Worm (Caenorhabditis elegans) whole organism, mixed stage, embryonic: ENCODE data around the gene srg-26.

ENCODE experiments used
- M03D4.4 ChIP-seq: sonication (generic microtip); optimal IDR thresholded peaks from 2 replicates; lab custom pipeline; 2017; ENCODE audit warnings: mild to moderate bottlenecking, missing genetic modification characterization, missing compliant biosample characterization
- bed-3 ChIP-seq: fragments of 200-800 bp; sonication (Bioruptor generic); optimal IDR thresholded peaks from 3 replicates; lab custom pipeline; 2018; ENCODE audit warnings: mild to moderate bottlenecking, missing genetic modification characterization, moderate library complexity, missing compliant biosample characterization
- blmp-1 ChIP-seq: fragments of 150-350 bp; optimal IDR thresholded peaks from 2 replicates; lab custom pipeline; 2014; ENCODE audit warnings: missing biosample characterization, missing genetic modification characterization
- ceh-39 ChIP-seq: fragments of 150-350 bp; optimal IDR thresholded peaks from 2 replicates; lab custom pipeline; 2014; ENCODE audit warnings: missing biosample characterization, missing genetic modification characterization
- ceh-43 ChIP-seq: fragments of 200-800 bp; sonication (Bioruptor generic); optimal IDR thresholded peaks from 2 replicates; lab custom pipeline; 2018; ENCODE audit warnings: mild to moderate bottlenecking, missing genetic modification characterization, moderate library complexity, missing compliant biosample characterization
- ceh-83 ChIP-seq: fragments of 200-800 bp; sonication (Bioruptor generic); optimal IDR thresholded peaks from 2 replicates; lab custom pipeline; 2018; ENCODE audit warnings: mild to moderate bottlenecking, missing genetic modification characterization, missing compliant biosample characterization
- ces-1 ChIP-seq: fragments of 150-350 bp; optimal IDR thresholded peaks from 2 replicates; lab custom pipeline; 2014; ENCODE audit warnings: missing biosample characterization, missing genetic modification reagents, missing genetic modification characterization
- drap-1 ChIP-seq: fragments of 200-800 bp; sonication (Bioruptor generic); optimal IDR thresholded peaks from 3 replicates; lab custom pipeline; 2018; ENCODE audit warnings: mild to moderate bottlenecking, missing genetic modification characterization, missing compliant biosample characterization
- elt-1 ChIP-seq: sonication (generic microtip); optimal IDR thresholded peaks from 2 replicates; lab custom pipeline; 2017; ENCODE audit warnings: missing genetic modification characterization, mild to moderate bottlenecking, missing compliant biosample characterization, antibody characterized with exemption, moderate library complexity, borderline replicate concordance; ENCODE audit not compliant: insufficient read depth
- elt-3 ChIP-seq: fragments of 150-350 bp; optimal IDR thresholded peaks from 2 replicates; lab custom pipeline; 2014; ENCODE audit warnings: missing biosample characterization, missing genetic modification characterization
- flh-1 ChIP-seq: fragments of 200-800 bp; sonication (Bioruptor generic); optimal IDR thresholded peaks from 2 replicates; lab custom pipeline; 2018; ENCODE audit warnings: mild to moderate bottlenecking, missing genetic modification characterization, moderate library complexity, missing compliant biosample characterization
- hlh-1 ChIP-seq: fragments of 150-350 bp; optimal IDR thresholded peaks from 2 replicates; lab custom pipeline; 2014; ENCODE audit warnings: missing biosample characterization, missing genetic modification reagents, missing genetic modification characterization
- lin-13 ChIP-seq: fragments of 150-350 bp; optimal IDR thresholded peaks from 2 replicates; lab custom pipeline; 2014; ENCODE audit warnings: missing biosample characterization, missing genetic modification characterization
- lin-32 ChIP-seq: fragments of 200-800 bp; sonication (Bioruptor generic); optimal IDR thresholded peaks from 2 replicates; lab custom pipeline; 2018; ENCODE audit warnings: mild to moderate bottlenecking, missing genetic modification characterization, missing compliant biosample characterization
- lsy-2 ChIP-seq: fragments of 150-350 bp; optimal IDR thresholded peaks from 2 replicates; lab custom pipeline; 2014; ENCODE audit warnings: missing biosample characterization, missing genetic modification characterization
- mab-5 ChIP-seq: fragments of 150-350 bp; optimal IDR thresholded peaks from 2 replicates; lab custom pipeline; 2014; ENCODE audit warnings: missing biosample characterization, missing genetic modification characterization
- mep-1 ChIP-seq: fragments of 150-350 bp; optimal IDR thresholded peaks from 2 replicates; lab custom pipeline; 2017; ENCODE audit warnings: missing biosample characterization, missing genetic modification reagents, missing genetic modification characterization, inconsistent platforms
- mls-2 ChIP-seq: sonication (generic microtip); optimal IDR thresholded peaks from 2 replicates; lab custom pipeline; 2016; ENCODE audit warnings: mild to moderate bottlenecking, missing genetic modification characterization, moderate library complexity, missing compliant biosample characterization
- nhr-12 ChIP-seq: fragments of 150-350 bp; optimal IDR thresholded peaks from 2 replicates; lab custom pipeline; 2014; ENCODE audit warnings: missing biosample characterization, missing genetic modification characterization
- nhr-2 ChIP-seq: fragments of 150-350 bp; optimal IDR thresholded peaks from 2 replicates; lab custom pipeline; 2014; ENCODE audit warnings: missing biosample characterization, missing genetic modification characterization
- nhr-237 ChIP-seq: fragments of 150-350 bp; optimal IDR thresholded peaks from 2 replicates; lab custom pipeline; 2014; ENCODE audit warnings: missing biosample characterization, missing genetic modification characterization
- nhr-76 ChIP-seq: sonication (generic microtip); optimal IDR thresholded peaks from 2 replicates; lab custom pipeline; 2017; ENCODE audit warnings: missing biosample characterization, missing genetic modification characterization
- pha-4 ChIP-seq: fragments of 150-350 bp; optimal IDR thresholded peaks from 2 replicates; lab custom pipeline; 2018; ENCODE audit warnings: missing biosample characterization, missing genetic modification reagents, missing genetic modification characterization
- sem-2 ChIP-seq: fragments of 200-800 bp; sonication (Bioruptor generic); optimal IDR thresholded peaks from 2 replicates; lab custom pipeline; 2018; ENCODE audit warnings: mild to moderate bottlenecking, missing genetic modification characterization, missing compliant biosample characterization
- snpc-4 ChIP-seq: fragments of 150-350 bp; optimal IDR thresholded peaks from 2 replicates; lab custom pipeline; 2014; ENCODE audit warnings: missing biosample characterization, missing genetic modification characterization
- sptf-1 ChIP-seq: sonication (generic microtip); optimal IDR thresholded peaks from 2 replicates; lab custom pipeline; 2017; ENCODE audit warnings: mild to moderate bottlenecking, missing genetic modification characterization, moderate library complexity, missing compliant biosample characterization
- tbx-8 ChIP-seq: fragments of 200-800 bp; sonication (Bioruptor generic); optimal IDR thresholded peaks from 2 replicates; lab custom pipeline; 2018; ENCODE audit warnings: mild to moderate bottlenecking, missing genetic modification characterization, moderate library complexity, missing compliant biosample characterization
- unc-120 ChIP-seq: sonication (generic microtip); optimal IDR thresholded peaks from 2 replicates; lab custom pipeline; 2017; ENCODE audit warnings: missing genetic modification characterization, missing compliant biosample characterization; ENCODE audit not compliant: poor library complexity, severe bottlenecking
- unc-39 ChIP-seq: fragments of 150-350 bp; optimal IDR thresholded peaks from 2 replicates; lab custom pipeline; 2014; ENCODE audit warnings: missing biosample characterization, missing genetic modification characterization
- zip-8 ChIP-seq: fragments of 150-350 bp; optimal IDR thresholded peaks from 2 replicates; lab custom pipeline; 2014; ENCODE audit warnings: missing biosample characterization, missing genetic modification characterization
- ztf-11 ChIP-seq: fragments of 150-350 bp; optimal IDR thresholded peaks from 2 replicates; lab custom pipeline; 2014; ENCODE audit warnings: missing biosample characterization, missing genetic modification characterization

Gene srg-26

ce11 chrV:5328314-5328713, 2.8 kb upstream of the srg-26 start, which contains the start of gene C10G8.8:
C10G8.8 (minus strand) TSS chrV:5328414.
- TF ChIP-seq hlh-1 (tag; lab: Kevin White, UChicago), result no peak
- TF ChIP-seq elt-1, result no peak
- no peak for TF ChIP-seq snpc-4
- TF ChIP-seq ceh-83 (GFP tag; lab: Kevin White, UChicago), result no peak
- TF ChIP-seq nhr-12, result no peak
- TF ChIP-seq unc-120 (tag; lab: Kevin White, UChicago), result no peak
- no peak for TF ChIP-seq elt-3
- no peak for TF ChIP-seq ces-1 (GFP tag; lab: Kevin White, UChicago)
- no peak for TF ChIP-seq sptf-1 (tag; lab: Kevin White, UChicago)

- no peak for TF ChIP-seq ces-1 (GFP tag; lab: Kevin White, UChicago)
- TF ChIP-seq nhr-237 (tag; lab: Kevin White, UChicago), result no peak
- no peak for TF ChIP-seq M03D4.4 (tag; lab: Kevin White, UChicago)
- no peak for TF ChIP-seq flh-1 (GFP tag; lab: Kevin White, UChicago)
- TF ChIP-seq mep-1, result no peak
- TF ChIP-seq ceh-39 (tag; lab: Kevin White, UChicago), result no peak
- no peak for TF ChIP-seq elt-3
- TF ChIP-seq ztf-11 (tag; lab: Kevin White, UChicago), result no peak
- TF ChIP-seq sptf-1 (tag; lab: Kevin White, UChicago), result peak; percentile 63
- peak; percentile 55 for TF ChIP-seq unc-120 (tag; lab: Kevin White, UChicago)
- no peak for TF ChIP-seq blmp-1
- no peak for TF ChIP-seq hlh-1 (tag; lab: Kevin White, UChicago)
- TF ChIP-seq lsy-2 (tag; lab: Kevin White, UChicago), result no peak
- TF ChIP-seq lin-13 (tag; lab: Kevin White, UChicago), result no peak
- no peak for TF ChIP-seq nhr-12
- TF ChIP-seq, all 35 proteins: peak for 2
These were observed 1.3 kb upstream of the srg-26 start for ce11 chrV:5329677-5330266.

ce11 chrV:5334588-5334987, 3.5 kb downstream of the srg-26 start, which contains the start of gene srg-28:
srg-28 (plus strand) TSS chrV:5334888.
- TF ChIP-seq nhr-2 (tag; lab: Kevin White, UChicago), result no peak
- TF ChIP-seq tbx-8 (GFP tag; lab: Kevin White, UChicago), result no peak
- TF ChIP-seq mab-5, result no peak
- no peak for TF ChIP-seq pha-4 (tag; lab: Kevin White, UChicago)
- no peak for TF ChIP-seq lsy-2 (tag; lab: Kevin White, UChicago)
- TF ChIP-seq sem-2 (GFP tag; lab: Kevin White, UChicago), result no peak
- TF ChIP-seq unc-120 (tag; lab: Kevin White, UChicago), result no peak
- TF ChIP-seq bed-3 (GFP tag; lab: Kevin White, UChicago), result no peak
- TF ChIP-seq ces-1 (GFP tag; lab: Kevin White, UChicago), result no peak
- no peak for TF ChIP-seq zip-8 (tag; lab: Kevin White, UChicago)
- no peak for TF ChIP-seq drap-1

- TF ChIP-seq M03D4.4 (tag; lab: Kevin White, UChicago) (no peak), nhr-2 (tag; lab: Kevin White, UChicago) (no peak), lin-32 (no peak), pha-4 (tag; lab: Kevin White, UChicago) (no peak), zip-8 (tag; lab: Kevin White, UChicago) (no peak), nhr-76 (no peak), snpc-4 (no peak), ceh-43 (GFP tag; lab: Kevin White, UChicago) (no peak), unc-39 (tag; lab: Kevin White, UChicago) (no peak), mls-2 (tag; lab: Kevin White, UChicago) (no peak), elt-1 (no peak), bed-3 (GFP tag; lab: Kevin White, UChicago) (no peak), sptf-1 (tag; lab: Kevin White, UChicago) (no peak), nhr-237 (tag; lab: Kevin White, UChicago) (no peak)
These were observed 5.8 kb downstream of the srg-26 start, which contains the start of gene srg-29 for ce11 chrV:5336884-5337283. srg-29 (plus strand) TSS chrV:5337184.

- no peak for TF ChIP-seq pha-4 (tag; lab: Kevin White, UChicago)
- TF ChIP-seq nhr-237 (tag; lab: Kevin White, UChicago), result no peak
- TF ChIP-seq M03D4.4 (tag; lab: Kevin White, UChicago), result no peak
- TF ChIP-seq lsy-2 (tag; lab: Kevin White, UChicago), result no peak
- no peak for TF ChIP-seq hlh-1 (tag; lab: Kevin White, UChicago)
- TF ChIP-seq unc-39 (tag; lab: Kevin White, UChicago), result no peak
- TF ChIP-seq sptf-1 (tag; lab: Kevin White, UChicago), result no peak
- TF ChIP-seq, all 35 proteins: peak for 0
These were observed 8.4 kb downstream of the srg-26 start, which contains the start of gene srg-27 for ce11 chrV:5339497-5339896. srg-27 (plus strand) TSS chrV:5339797.
